Worm (Caenorhabditis elegans) whole organism, L3 larva: ENCODE measurements around the gene mmcm-1.

ENCODE experiments used
- R02D3.7 ChIP-seq: fragments of 150-350 bp; optimal IDR thresholded peaks from 2 replicates; lab custom pipeline; 2014; ENCODE audit warnings: missing biosample characterization, missing genetic modification characterization
- ZK546.5 ChIP-seq: sonication (generic microtip); optimal IDR thresholded peaks from 2 replicates; lab custom pipeline; 2017; ENCODE audit warnings: missing biosample characterization, missing genetic modification characterization
- aly-2 ChIP-seq: fragments of 150-350 bp; optimal IDR thresholded peaks from 2 replicates; lab custom pipeline; 2014; ENCODE audit warnings: missing biosample characterization, missing genetic modification characterization
- ama-1 ChIP-seq: fragments of 150-350 bp; optimal IDR thresholded peaks from 2 replicates; lab custom pipeline; 2018
- ceh-16 ChIP-seq: sonication (generic microtip); optimal IDR thresholded peaks from 2 replicates; lab custom pipeline; 2017; ENCODE audit warnings: missing biosample characterization, missing genetic modification characterization
- ceh-28 ChIP-seq: fragments of 150-350 bp; optimal IDR thresholded peaks from 2 replicates; lab custom pipeline; 2014; ENCODE audit warnings: missing biosample characterization, missing genetic modification reagents, missing genetic modification characterization
- ceh-82 ChIP-seq: fragments of 150-350 bp; optimal IDR thresholded peaks from 2 replicates; lab custom pipeline; 2014; ENCODE audit warnings: missing biosample characterization, missing genetic modification characterization
- ceh-9 ChIP-seq: sonication (generic microtip); optimal IDR thresholded peaks from 2 replicates; lab custom pipeline; 2018; ENCODE audit warnings: missing biosample characterization, missing genetic modification characterization
- daf-12 ChIP-seq: fragments of 150-350 bp; optimal IDR thresholded peaks from 2 replicates; lab custom pipeline; 2014; ENCODE audit warnings: missing biosample characterization, missing genetic modification reagents, missing genetic modification characterization
- egl-27 ChIP-seq: sonication (generic microtip); optimal IDR thresholded peaks from 4 replicates; lab custom pipeline; 2017; ENCODE audit warnings: missing biosample characterization, missing genetic modification reagents, missing genetic modification characterization
- egl-5 ChIP-seq: fragments of 150-350 bp; optimal IDR thresholded peaks from 2 replicates; lab custom pipeline; 2017; ENCODE audit warnings: missing biosample characterization, missing genetic modification reagents, missing genetic modification characterization, inconsistent platforms
- elt-1 ChIP-seq: fragments of 150-350 bp; optimal IDR thresholded peaks from 2 replicates; lab custom pipeline; 2014; ENCODE audit warnings: missing biosample characterization, missing genetic modification characterization
- elt-2 ChIP-seq: sonication (generic microtip); optimal IDR thresholded peaks from 2 replicates; lab custom pipeline; 2016; ENCODE audit warnings: missing genetic modification reagents, mild to moderate bottlenecking, missing genetic modification characterization, missing compliant biosample characterization
- elt-3 ChIP-seq, 3 experiments: fragments of 150-350 bp in 1 of 3; sonication (generic microtip) in 2 of 3; optimal IDR thresholded peaks; 2 replicates in 2 of 3; 4 replicates in 1 of 3; lab custom pipeline; 2014 to 2017; ENCODE audit warnings: missing biosample characterization in 3 of 3, missing genetic modification characterization in 3 of 3
- eor-1 ChIP-seq, 2 experiments: fragments of 150-350 bp; optimal IDR thresholded peaks; 2 replicates each; lab custom pipeline; 2014 to 2018; ENCODE audit warnings: missing biosample characterization in 2 of 2, missing genetic modification characterization in 2 of 2
- fkh-10 ChIP-seq: sonication (generic microtip); optimal IDR thresholded peaks from 2 replicates; lab custom pipeline; 2017; ENCODE audit warnings: missing biosample characterization, missing genetic modification reagents, missing genetic modification characterization
- fkh-2 ChIP-seq: fragments of 150-350 bp; optimal IDR thresholded peaks from 2 replicates; lab custom pipeline; 2014; ENCODE audit warnings: missing biosample characterization, missing genetic modification reagents, missing genetic modification characterization
- fos-1 ChIP-seq: fragments of 150-350 bp; optimal IDR thresholded peaks from 2 replicates; lab custom pipeline; 2014; ENCODE audit warnings: missing biosample characterization, missing genetic modification characterization
- hmg-11 ChIP-seq: sonication (generic microtip); optimal IDR thresholded peaks from 2 replicates; lab custom pipeline; 2016; ENCODE audit warnings: missing genetic modification characterization, missing compliant biosample characterization
- jun-1 ChIP-seq: fragments of 150-350 bp; optimal IDR thresholded peaks from 2 replicates; lab custom pipeline; 2014; ENCODE audit warnings: missing biosample characterization, missing genetic modification reagents, missing genetic modification characterization
- lin-15B ChIP-seq: fragments of 150-350 bp; optimal IDR thresholded peaks from 2 replicates; lab custom pipeline; 2014; ENCODE audit warnings: missing biosample characterization, missing genetic modification characterization
- lin-39 ChIP-seq: fragments of 150-350 bp; optimal IDR thresholded peaks from 2 replicates; lab custom pipeline; 2018; ENCODE audit warnings: missing biosample characterization, missing genetic modification reagents, missing genetic modification characterization
- lsy-12 ChIP-seq: sonication (generic microtip); optimal IDR thresholded peaks from 2 replicates; lab custom pipeline; 2016; ENCODE audit warnings: mild to moderate bottlenecking, missing genetic modification characterization, missing compliant biosample characterization
- mdl-1 ChIP-seq: fragments of 150-350 bp; optimal IDR thresholded peaks from 2 replicates; lab custom pipeline; 2014; ENCODE audit warnings: missing biosample characterization, missing genetic modification characterization
- mml-1 ChIP-seq: fragments of 150-350 bp; sonication (generic microtip); optimal IDR thresholded peaks from 3 replicates; lab custom pipeline; 2014; ENCODE audit warnings: missing biosample characterization, missing genetic modification characterization
- nfya-1 ChIP-seq: sonication (generic microtip); optimal IDR thresholded peaks from 2 replicates; lab custom pipeline; 2017; ENCODE audit warnings: missing genetic modification characterization, mild to moderate bottlenecking, missing compliant biosample characterization, antibody characterized with exemption, moderate library complexity; ENCODE audit not compliant: insufficient read depth
- nhr-11 ChIP-seq: fragments of 150-350 bp; optimal IDR thresholded peaks from 2 replicates; lab custom pipeline; 2014; ENCODE audit warnings: missing biosample characterization, missing genetic modification characterization
- nhr-12 ChIP-seq: fragments of 150-350 bp; optimal IDR thresholded peaks from 2 replicates; lab custom pipeline; 2014; ENCODE audit warnings: missing biosample characterization, missing genetic modification characterization
- nhr-23 ChIP-seq: fragments of 150-350 bp; optimal IDR thresholded peaks from 2 replicates; lab custom pipeline; 2014; ENCODE audit warnings: missing biosample characterization, missing genetic modification reagents, missing genetic modification characterization
- nhr-237 ChIP-seq: fragments of 150-350 bp; optimal IDR thresholded peaks from 2 replicates; lab custom pipeline; 2014; ENCODE audit warnings: missing biosample characterization, missing genetic modification characterization
- nhr-25 ChIP-seq: sonication (generic microtip); optimal IDR thresholded peaks from 2 replicates; lab custom pipeline; 2017; ENCODE audit warnings: missing biosample characterization, missing genetic modification characterization
- nhr-28 ChIP-seq: fragments of 150-350 bp; optimal IDR thresholded peaks from 2 replicates; lab custom pipeline; 2014; ENCODE audit warnings: missing biosample characterization, missing genetic modification characterization
- nhr-43 ChIP-seq: sonication (generic microtip); optimal IDR thresholded peaks from 2 replicates; lab custom pipeline; 2016; ENCODE audit warnings: mild to moderate bottlenecking, missing genetic modification characterization, missing compliant biosample characterization; ENCODE audit not compliant: poor library complexity, severe bottlenecking
- nhr-67 ChIP-seq: fragments of 150-350 bp; optimal IDR thresholded peaks from 2 replicates; lab custom pipeline; 2014; ENCODE audit warnings: missing biosample characterization, missing genetic modification characterization
- nhr-76 ChIP-seq: fragments of 150-350 bp; sonication (generic microtip); optimal IDR thresholded peaks from 5 replicates; lab custom pipeline; 2014; ENCODE audit warnings: missing biosample characterization, missing genetic modification characterization
- nhr-77 ChIP-seq: fragments of 150-350 bp; optimal IDR thresholded peaks from 2 replicates; lab custom pipeline; 2014; ENCODE audit warnings: missing biosample characterization, missing genetic modification characterization
- pha-4 ChIP-seq: fragments of 150-350 bp; optimal IDR thresholded peaks from 2 replicates; lab custom pipeline; 2014; ENCODE audit warnings: missing biosample characterization, missing genetic modification reagents, missing genetic modification characterization
- pqm-1 ChIP-seq: fragments of 150-350 bp; optimal IDR thresholded peaks from 2 replicates; lab custom pipeline; 2017; ENCODE audit warnings: missing biosample characterization, missing genetic modification characterization, inconsistent platforms
- sea-2 ChIP-seq: fragments of 150-350 bp; sonication (generic microtip); optimal IDR thresholded peaks from 4 replicates; lab custom pipeline; 2014; ENCODE audit warnings: missing biosample characterization, missing genetic modification reagents, missing genetic modification characterization
- skn-1 ChIP-seq: fragments of 150-350 bp; optimal IDR thresholded peaks from 2 replicates; lab custom pipeline; 2014; ENCODE audit warnings: missing biosample characterization, missing genetic modification characterization
- snpc-4 ChIP-seq: fragments of 150-350 bp; optimal IDR thresholded peaks from 2 replicates; lab custom pipeline; 2014; ENCODE audit warnings: missing biosample characterization, missing genetic modification characterization
- tbx-2 ChIP-seq: sonication (generic microtip); optimal IDR thresholded peaks from 2 replicates; lab custom pipeline; 2016; ENCODE audit warnings: mild to moderate bottlenecking, missing genetic modification characterization, missing compliant biosample characterization
- unc-39 ChIP-seq: sonication (generic microtip); optimal IDR thresholded peaks from 4 replicates; lab custom pipeline; 2017; ENCODE audit warnings: missing biosample characterization, missing genetic modification characterization
- unc-62 ChIP-seq: fragments of 150-350 bp; sonication (generic microtip); optimal IDR thresholded peaks from 4 replicates; lab custom pipeline; 2014; ENCODE audit warnings: missing biosample characterization, missing genetic modification reagents, missing genetic modification characterization
- zag-1 ChIP-seq: fragments of 150-350 bp; optimal IDR thresholded peaks from 2 replicates; lab custom pipeline; 2014; ENCODE audit warnings: missing biosample characterization, missing genetic modification characterization
- ztf-11 ChIP-seq: fragments of 150-350 bp; optimal IDR thresholded peaks from 2 replicates; lab custom pipeline; 2014; ENCODE audit warnings: missing biosample characterization, missing genetic modification characterization
- ztf-4 ChIP-seq: fragments of 150-350 bp; optimal IDR thresholded peaks from 2 replicates; lab custom pipeline; 2014; ENCODE audit warnings: missing biosample characterization, missing genetic modification characterization

The mmcm-1 gene

DNA sequence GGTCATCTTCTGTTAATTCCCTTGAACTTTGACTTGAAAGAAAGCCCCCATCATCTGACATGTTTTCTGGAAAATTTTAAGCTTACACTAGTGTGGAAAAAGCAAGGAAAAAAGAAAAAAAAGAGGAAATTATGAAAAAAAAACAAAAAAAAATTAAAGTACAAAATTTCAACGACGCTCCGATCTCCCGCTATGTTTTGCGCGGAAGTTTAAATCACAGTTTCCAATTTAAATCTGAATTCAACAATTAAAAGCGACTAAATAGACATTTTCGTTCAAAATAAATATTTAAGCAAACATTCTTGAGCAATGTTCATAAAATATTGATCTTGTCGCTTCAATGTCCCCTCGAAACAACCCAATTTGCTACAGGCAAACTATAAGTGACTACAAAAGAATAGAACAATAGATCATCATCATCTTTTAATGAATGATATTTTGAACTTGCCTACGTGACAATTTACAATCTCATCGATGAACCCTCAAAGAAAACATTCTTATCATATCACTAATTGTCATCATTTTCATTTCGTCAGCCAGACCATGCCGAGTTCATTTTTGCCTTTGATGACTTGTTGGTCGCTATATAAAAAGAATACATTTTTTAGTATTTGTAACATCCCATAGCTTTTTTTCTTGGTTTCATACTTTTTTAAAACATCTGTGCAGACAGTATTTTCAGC lies 14.3 kb upstream of the mmcm-1 start, which contains the start of the genes metl-6 and nit-1 (continued):
- no peak for TF ChIP-seq fkh-10 (GFP tag; lab: Kevin White, UChicago)
- TF ChIP-seq ceh-9 (tag; lab: Kevin White, UChicago): no peak
- no peak for TF ChIP-seq ceh-16 (tag; lab: Kevin White, UChicago)
- TF ChIP-seq mml-1 (tag; lab: Kevin White, UChicago): no peak
- TF ChIP-seq tbx-2 (tag; lab: Kevin White, UChicago): no peak

ce11 chrIII:3918569-3918968 lies 11.1 kb upstream of the mmcm-1 start, which contains the start of gene ZK1058.3:
Gene ZK1058.3, plus strand, starts transcription at chrIII:3918869.
- TF ChIP-seq nhr-28 (no peak), nhr-43 (tag; lab: Kevin White, UChicago) (no peak), mml-1 (tag; lab: Kevin White, UChicago) (no peak), nhr-12 (tag; lab: Kevin White, UChicago) (no peak), nhr-237 (no peak)

DNA sequence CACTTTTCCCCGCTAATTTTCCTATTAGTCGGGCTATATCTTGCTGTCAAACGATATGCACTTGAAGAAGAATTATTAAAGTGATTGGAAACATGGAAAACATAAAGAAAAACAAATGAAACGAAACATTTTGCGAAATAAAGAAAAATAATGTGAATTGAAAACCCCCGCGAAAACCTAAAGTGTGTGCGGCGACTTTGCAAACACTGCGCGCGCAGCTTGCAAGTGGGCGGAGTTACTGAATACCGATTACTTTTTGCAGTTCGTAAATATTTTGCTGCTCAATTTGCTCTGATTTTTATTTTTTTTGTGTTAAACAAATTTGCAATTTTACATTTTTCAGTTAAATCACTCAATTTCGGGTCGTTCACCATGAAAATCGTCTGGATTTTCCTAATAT lies 9.1 kb upstream of the mmcm-1 start, which contains the start of gene ccdc-47:
TSS of gene ccdc-47 (plus strand) at position 344 of the 400 bp plus-strand sequence.
- TF ChIP-seq tbx-2 (tag; lab: Kevin White, UChicago) (no peak), elt-1 (tag; lab: Kevin White, UChicago) (no peak), nhr-25 (tag; lab: Kevin White, UChicago) (peak; percentile 22), fkh-2 (tag; lab: Kevin White, UChicago) (no peak), lsy-12 (no peak), aly-2 (tag; lab: Kevin White, UChicago) (no peak), fkh-10 (GFP tag; lab: Kevin White, UChicago) (no peak), unc-62 (GFP tag; lab: Kevin White, UChicago) (no peak), egl-5 (tag; lab: Kevin White, UChicago) (no peak), unc-39 (tag; lab: Kevin White, UChicago) (no peak), ztf-4 (no peak), jun-1 (tag; lab: Kevin White, UChicago) (no peak), egl-27 (no peak), nfya-1 (tag; lab: Kevin White, UChicago) (peak; percentile 74), zag-1 (tag; lab: Kevin White, UChicago) (no peak), nhr-77 (tag; lab: Kevin White, UChicago) (no peak), elt-2 (tag; lab: Kevin White, UChicago) (peak; percentile 37), nhr-43 (tag; lab: Kevin White, UChicago) (peak; percentile 50), ama-1 (lab: Kevin White, UChicago) (no peak), ceh-9 (tag; lab: Kevin White, UChicago) (no peak), sea-2 (GFP tag; lab: Kevin White, UChicago) (no peak), fos-1 (tag; lab: Kevin White, UChicago) (no peak), nhr-11 (tag; lab: Kevin White, UChicago) (no peak), lin-15B (tag; lab: Kevin White, UChicago) (peak; percentile 30), hmg-11 (tag; lab: Kevin White, UChicago) (peak; percentile 83), eor-1 (tag; optimal IDR thresholded peaks at IDR 0.05; lab: Kevin White, UChicago) (no peak), daf-12 (no peak), nhr-76 (tag; lab: Kevin White, UChicago) (no peak), ztf-11 (tag; lab: Kevin White, UChicago) (no peak), snpc-4 (tag; lab: Kevin White, UChicago) (peak; percentile 64), nhr-28 (no peak), ceh-16 (tag; lab: Kevin White, UChicago) (no peak), elt-3 (tag; optimal IDR thresholded peaks at IDR 0.05; lab: Kevin White, UChicago) (no peak), pha-4 (tag; lab: Kevin White, UChicago) (peak; percentile 86), nhr-12 (tag; lab: Kevin White, UChicago) (no peak), mml-1 (tag; lab: Kevin White, UChicago) (no peak), pqm-1 (tag; lab: Kevin White, UChicago) (no peak), ceh-28 (tag; lab: Kevin White, UChicago) (no peak), ceh-82 (no peak), ZK546.5 (tag; lab: Kevin White, UChicago) (no peak), nhr-67 (tag; lab: Kevin White, UChicago) (no peak), lin-39 (tag; lab: Kevin White, UChicago) (peak; percentile 61), nhr-237 (no peak), mdl-1 (tag; lab: Kevin White, UChicago) (no peak), skn-1 (tag; lab: Kevin White, UChicago) (peak; percentile 26), nhr-23 (tag; lab: Kevin White, UChicago) (peak; percentile 28), R02D3.7 (peak; percentile 13)
